Worm (Caenorhabditis elegans) whole organism, midembryonic: ENCODE measurements around the gene fbxa-71.

Source experiments
- T22C8.4 ChIP-seq: fragments of 200-800 bp; sonication (Bioruptor generic); IDR thresholded peaks from 2 replicates; pipeline ENCODE4 v1.3.6; 2022; ENCODE audit warnings: missing genetic modification characterization, missing compliant biosample characterization
- med-1 ChIP-seq: sonication (generic microtip); optimal IDR thresholded peaks from 2 replicates; lab custom pipeline; 2017; ENCODE audit warnings: missing genetic modification characterization, mild to moderate bottlenecking, missing compliant biosample characterization, antibody characterized with exemption, missing genetic modification reagents; ENCODE audit not compliant: insufficient read depth
- ref-1 ChIP-seq: fragments of 200-800 bp; sonication (Bioruptor generic); conservative IDR thresholded peaks from 2 replicates; pipeline ENCODE4 v1.3.6; 2022; ENCODE audit warnings: missing genetic modification reagents, missing genetic modification characterization, missing compliant biosample characterization

ce11 chrIII:2251348-2251747, 4.3 kb upstream of the fbxa-71 start, which contains the start of gene fbxa-7:
- TF ChIP-seq med-1 (GFP tag; lab: Kevin White, UChicago) (no peak), ref-1 (GFP tag; lab: Robert Waterston, UW) (no peak), T22C8.4 (GFP tag; lab: Robert Waterston, UW) (no peak)
